Fruit fly (Drosophila melanogaster) whole organism, embryonic: ENCODE data around the gene Oscillin.
A peak's percentile ranks its signal among the peaks of the same experiment; 100 is the strongest.

ENCODE experiments used
- CG10321 ChIP-seq: fragments of 200-800 bp; sonication (Bioruptor generic); IDR thresholded peaks from 2 replicates; pipeline ENCODE4 v1.3.6; 2022; ENCODE audit warnings: missing biosample characterization, missing genetic modification characterization
- CG11093 ChIP-seq: fragments of 200-800 bp; sonication (Bioruptor generic); IDR thresholded peaks from 3 replicates; pipeline ENCODE4 v1.3.6; 2022; ENCODE audit warnings: missing biosample characterization, missing genetic modification characterization
- CG12942 ChIP-seq: fragments of 200-800 bp; sonication (Bioruptor generic); optimal IDR thresholded peaks from 3 replicates; lab custom pipeline; 2016; ENCODE audit warnings: missing biosample characterization, missing genetic modification characterization
- CG14860 ChIP-seq: fragments of 200-800 bp; sonication (Bioruptor generic); IDR thresholded peaks from 3 replicates; pipeline ENCODE4 v1.3.6; 2022; ENCODE audit warnings: missing biosample characterization, missing genetic modification characterization; ENCODE audit not compliant: partially characterized antibody
- CG1529 ChIP-seq: fragments of 200-800 bp; sonication (Bioruptor generic); optimal IDR thresholded peaks from 3 replicates; lab custom pipeline; 2018; ENCODE audit warnings: missing biosample characterization, missing genetic modification characterization
- CG17361 ChIP-seq: fragments of 200-800 bp; sonication (Bioruptor generic); IDR thresholded peaks from 3 replicates; pipeline ENCODE4 v1.3.6; 2022; ENCODE audit warnings: missing biosample characterization, missing genetic modification characterization
- CG18764 ChIP-seq: fragments of 200-800 bp; sonication (Bioruptor generic); optimal IDR thresholded peaks from 3 replicates; lab custom pipeline; 2016; ENCODE audit warnings: missing biosample characterization, missing genetic modification characterization
- CG2199 ChIP-seq: fragments of 200-800 bp; sonication (Bioruptor generic); IDR thresholded peaks from 3 replicates; pipeline ENCODE4 v1.3.6; 2022; ENCODE audit warnings: missing biosample characterization, missing genetic modification characterization
- CG2678 ChIP-seq: fragments of 200-800 bp; sonication (Bioruptor generic); optimal IDR thresholded peaks from 3 replicates; lab custom pipeline; 2019; ENCODE audit warnings: missing biosample characterization, mild to moderate bottlenecking, missing genetic modification characterization, moderate library complexity
- CG30431 ChIP-seq: fragments of 200-800 bp; sonication (Bioruptor generic); optimal IDR thresholded peaks from 2 replicates; lab custom pipeline; 2017; ENCODE audit warnings: missing biosample characterization, missing genetic modification characterization
- CG3065 ChIP-seq: fragments of 200-800 bp; sonication (Bioruptor generic); optimal IDR thresholded peaks from 2 replicates; lab custom pipeline; 2016; ENCODE audit warnings: missing biosample characterization, missing genetic modification characterization
- CG3281 ChIP-seq: fragments of 200-800 bp; sonication (Bioruptor generic); optimal IDR thresholded peaks from 3 replicates; lab custom pipeline; 2017; ENCODE audit warnings: missing biosample characterization, mild to moderate bottlenecking, missing genetic modification characterization
- CG33557 ChIP-seq: fragments of 200-800 bp; sonication (Bioruptor generic); optimal IDR thresholded peaks from 2 replicates; lab custom pipeline; 2019; ENCODE audit warnings: missing biosample characterization, mild to moderate bottlenecking, missing genetic modification characterization, moderate library complexity
- CG34376 ChIP-seq: fragments of 200-800 bp; sonication (Bioruptor generic); optimal IDR thresholded peaks from 2 replicates; lab custom pipeline; 2018; ENCODE audit warnings: missing biosample characterization, mild to moderate bottlenecking, missing genetic modification characterization
- CG3838 ChIP-seq: fragments of 200-800 bp; sonication (Bioruptor generic); optimal IDR thresholded peaks from 3 replicates; lab custom pipeline; 2016; ENCODE audit warnings: missing biosample characterization, missing genetic modification characterization
- CG5245 ChIP-seq: fragments of 200-800 bp; sonication (Bioruptor generic); optimal IDR thresholded peaks from 3 replicates; lab custom pipeline; 2016; ENCODE audit warnings: missing biosample characterization, missing genetic modification characterization
- CG8290 ChIP-seq, 3 experiments: fragments of 200-800 bp; sonication (Bioruptor generic); optimal IDR thresholded peaks; 2 replicates each; lab custom pipeline; 2016 to 2019; ENCODE audit warnings: missing biosample characterization in 3 of 3, missing genetic modification characterization in 3 of 3, mild to moderate bottlenecking in 2 of 3, moderate library complexity in 1 of 3
- CG9215 ChIP-seq: fragments of 200-800 bp; sonication (Bioruptor generic); IDR thresholded peaks from 2 replicates; pipeline ENCODE4 v1.3.6; 2022; ENCODE audit warnings: missing biosample characterization, missing genetic modification characterization
- CG9727 ChIP-seq: fragments of 200-800 bp; sonication (Bioruptor generic); optimal IDR thresholded peaks from 3 replicates; lab custom pipeline; 2017; ENCODE audit warnings: missing biosample characterization, mild to moderate bottlenecking, missing genetic modification characterization
- Fer2 ChIP-seq: fragments of 200-800 bp; sonication (Bioruptor generic); optimal IDR thresholded peaks from 2 replicates; lab custom pipeline; 2018; ENCODE audit warnings: missing biosample characterization, mild to moderate bottlenecking, missing genetic modification characterization, moderate library complexity
- GATAe ChIP-seq: fragments of 200-800 bp; sonication (Bioruptor generic); conservative IDR thresholded peaks from 2 replicates; pipeline ENCODE4 v1.3.6; 2022; ENCODE audit warnings: missing biosample characterization, missing genetic modification characterization
- HLHmδ ChIP-seq: fragments of 200-800 bp; sonication (Bioruptor generic); optimal IDR thresholded peaks from 2 replicates; lab custom pipeline; 2018; ENCODE audit warnings: missing biosample characterization, mild to moderate bottlenecking, missing genetic modification characterization, moderate library complexity
- HmgD ChIP-seq: fragments of 200-800 bp; sonication (Bioruptor generic); optimal IDR thresholded peaks from 3 replicates; lab custom pipeline; 2016; ENCODE audit warnings: missing biosample characterization, missing genetic modification characterization
- Hr39 ChIP-seq: fragments of >200 bp; optimal IDR thresholded peaks from 2 replicates; lab custom pipeline; 2017
- MBD-R2 ChIP-seq: fragments of 200-800 bp; sonication (Bioruptor generic); IDR thresholded peaks from 2 replicates; pipeline ENCODE4 v1.3.6; 2022; ENCODE audit warnings: missing biosample characterization, missing genetic modification characterization
- Myb ChIP-seq: fragments of 200-800 bp; sonication (Bioruptor generic); optimal IDR thresholded peaks from 2 replicates; lab custom pipeline; 2016; ENCODE audit warnings: missing biosample characterization, missing genetic modification characterization
- NC2α ChIP-seq: fragments of 200-800 bp; sonication (Bioruptor generic); optimal IDR thresholded peaks from 2 replicates; lab custom pipeline; 2016; ENCODE audit warnings: missing biosample characterization, missing genetic modification characterization
- NFAT ChIP-seq: fragments of 200-800 bp; sonication (Bioruptor generic); IDR thresholded peaks from 2 replicates; pipeline ENCODE4 v1.3.6; 2022; ENCODE audit warnings: missing biosample characterization, missing genetic modification characterization
- Neu2 ChIP-seq: fragments of 200-800 bp; sonication (Bioruptor generic); optimal IDR thresholded peaks from 3 replicates; lab custom pipeline; 2016; ENCODE audit warnings: missing biosample characterization, missing genetic modification characterization, borderline replicate concordance
- NfI ChIP-seq: fragments of 200-800 bp; sonication (Bioruptor generic); optimal IDR thresholded peaks from 3 replicates; lab custom pipeline; 2018; ENCODE audit warnings: missing biosample characterization, mild to moderate bottlenecking, missing genetic modification characterization, moderate library complexity
- Sry-δ ChIP-seq: fragments of 200-800 bp; sonication (Bioruptor generic); optimal IDR thresholded peaks from 2 replicates; lab custom pipeline; 2016; ENCODE audit warnings: missing biosample characterization, missing genetic modification characterization
- Stat92E ChIP-seq, 3 experiments: fragments of >200 bp in 2 of 3; fragments of 200-800 bp in 1 of 3; sonication (Bioruptor generic) in 1 of 3; optimal IDR thresholded peaks; 2 replicates each; lab custom pipeline; 2017 to 2019; ENCODE audit warnings: missing biosample characterization in 3 of 3, missing genetic modification characterization in 3 of 3, mild to moderate bottlenecking in 1 of 3, moderate library complexity in 1 of 3
- TFAM ChIP-seq: fragments of 200-800 bp; sonication (Bioruptor generic); optimal IDR thresholded peaks from 2 replicates; lab custom pipeline; 2017; ENCODE audit warnings: missing biosample characterization, missing genetic modification characterization, inconsistent platforms
- Usf ChIP-seq: fragments of 200-800 bp; sonication (Bioruptor generic); optimal IDR thresholded peaks from 2 replicates; lab custom pipeline; 2017; ENCODE audit warnings: missing genotype, missing biosample characterization, missing genetic modification characterization
- cad ChIP-seq: fragments of >200 bp; optimal IDR thresholded peaks from 2 replicates; lab custom pipeline; 2017; ENCODE audit warnings: missing biosample characterization, missing genetic modification characterization
- chm ChIP-seq: fragments of 200-800 bp; sonication (Bioruptor generic); IDR thresholded peaks from 2 replicates; pipeline ENCODE4 v1.3.6; 2022; ENCODE audit warnings: missing biosample characterization, missing genetic modification characterization
- cwo ChIP-seq: fragments of 200-800 bp; sonication (Bioruptor generic); optimal IDR thresholded peaks from 3 replicates; lab custom pipeline; 2017; ENCODE audit warnings: missing biosample characterization, missing genetic modification characterization, mild to moderate bottlenecking, moderate library complexity, missing genetic modification reagents
- dati ChIP-seq: fragments of 200-800 bp; sonication (Bioruptor generic); IDR thresholded peaks from 2 replicates; pipeline ENCODE4 v1.3.6; 2022; ENCODE audit warnings: missing biosample characterization, missing genetic modification characterization
- disco-r ChIP-seq: fragments of 200-800 bp; sonication (Bioruptor generic); optimal IDR thresholded peaks from 2 replicates; lab custom pipeline; 2016; ENCODE audit warnings: missing biosample characterization, missing genetic modification characterization
- dmrt99B ChIP-seq: fragments of 200-800 bp; sonication (Bioruptor generic); optimal IDR thresholded peaks from 2 replicates; lab custom pipeline; 2018; ENCODE audit warnings: missing biosample characterization, mild to moderate bottlenecking, missing genetic modification characterization, moderate library complexity
- gsb-n ChIP-seq: fragments of 200-800 bp; sonication (Bioruptor generic); optimal IDR thresholded peaks from 3 replicates; lab custom pipeline; 2018; ENCODE audit warnings: missing biosample characterization, mild to moderate bottlenecking, missing genetic modification characterization
- ind ChIP-seq: fragments of 200-800 bp; sonication (Bioruptor generic); optimal IDR thresholded peaks from 3 replicates; lab custom pipeline; 2016; ENCODE audit warnings: missing biosample characterization, missing genetic modification characterization
- kay ChIP-seq: fragments of 200-800 bp; sonication (Bioruptor generic); optimal IDR thresholded peaks from 2 replicates; lab custom pipeline; 2016; ENCODE audit warnings: missing biosample characterization, missing genetic modification characterization
- kni ChIP-seq: fragments of 200-800 bp; sonication (Bioruptor generic); optimal IDR thresholded peaks from 3 replicates; lab custom pipeline; 2017; ENCODE audit warnings: mild to moderate bottlenecking, missing biosample characterization, missing genetic modification reagents, missing genetic modification characterization
- lilli ChIP-seq: fragments of 200-800 bp; sonication (Bioruptor generic); optimal IDR thresholded peaks from 3 replicates; lab custom pipeline; 2016; ENCODE audit warnings: missing biosample characterization, missing genetic modification characterization
- pb ChIP-seq: fragments of 200-800 bp; sonication (Bioruptor generic); optimal IDR thresholded peaks from 3 replicates; lab custom pipeline; 2016; ENCODE audit warnings: missing biosample characterization, missing genetic modification characterization
- ro ChIP-seq: fragments of 200-800 bp; sonication (Bioruptor generic); IDR thresholded peaks from 2 replicates; pipeline ENCODE4 v1.3.6; 2022; ENCODE audit warnings: missing biosample characterization, missing genetic modification characterization
- sens-2 ChIP-seq: fragments of 200-800 bp; sonication (Bioruptor generic); IDR thresholded peaks from 2 replicates; pipeline ENCODE4 v1.3.6; 2022; ENCODE audit warnings: missing biosample characterization, missing genetic modification characterization
- so ChIP-seq: fragments of 200-800 bp; sonication (Bioruptor generic); IDR thresholded peaks from 3 replicates; pipeline ENCODE4 v1.3.6; 2022; ENCODE audit warnings: missing biosample characterization, missing genetic modification characterization
- usp ChIP-seq: fragments of >200 bp; optimal IDR thresholded peaks from 2 replicates; lab custom pipeline; 2017; ENCODE audit warnings: missing biosample characterization, missing genetic modification characterization
- wdn ChIP-seq: fragments of 200-800 bp; sonication (Bioruptor generic); IDR thresholded peaks from 2 replicates; pipeline ENCODE4 v1.3.6; 2022; ENCODE audit warnings: missing biosample characterization, missing genetic modification characterization
- zen ChIP-seq: fragments of 200-800 bp; sonication (Bioruptor generic); optimal IDR thresholded peaks from 3 replicates; lab custom pipeline; 2018; ENCODE audit warnings: missing biosample characterization, mild to moderate bottlenecking, missing genetic modification characterization, moderate library complexity
- zen2 ChIP-seq: fragments of 200-800 bp; sonication (Bioruptor generic); IDR thresholded peaks from 3 replicates; pipeline ENCODE4 v1.3.6; 2022; ENCODE audit warnings: missing biosample characterization, missing genetic modification characterization; ENCODE audit not compliant: partially characterized antibody

Gene Oscillin

DNA sequence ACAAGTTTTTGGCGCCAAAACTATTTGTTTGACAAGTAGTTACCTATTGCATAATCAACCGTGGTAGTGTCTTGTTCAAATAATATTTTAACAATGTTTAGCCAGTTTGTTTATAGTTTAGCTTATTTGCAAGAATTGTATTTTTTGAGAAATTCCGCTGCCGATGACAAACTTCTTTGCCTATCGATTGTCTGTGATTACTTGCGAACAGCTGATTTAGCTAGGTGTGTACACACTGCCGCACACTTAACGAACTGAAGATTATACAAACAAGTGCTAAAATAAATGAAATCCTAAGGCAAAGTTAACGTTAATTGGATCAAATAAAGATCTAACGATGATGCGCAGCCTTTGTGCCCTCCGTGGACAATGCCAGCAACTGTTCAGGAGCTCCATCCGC lies 20.1 kb upstream of the Oscillin start, which contains the start of gene Cox11 (continued):
- no peak for TF ChIP-seq CG11093 (GFP tag; lab: Robert Waterston, UW)
- TF ChIP-seq Stat92E (GFP tag; optimal IDR thresholded peaks at IDR 0.05; lab: Kevin White, UChicago), result no peak
- TF ChIP-seq Sry-δ, result peak; percentile 10
- TF ChIP-seq HLHmδ, result no peak
- no peak for TF ChIP-seq usp (GFP tag; lab: Kevin White, UChicago)
- TF ChIP-seq kay, result no peak
- no peak for TF ChIP-seq GATAe (GFP tag; lab: Robert Waterston, UW)
- no peak for TF ChIP-seq chm
- no peak for TF ChIP-seq NC2α
- TF ChIP-seq cad, result no peak
- TF ChIP-seq disco-r (GFP tag; lab: Kevin White, UChicago), result no peak
- no peak for TF ChIP-seq CG2678 (tag; lab: Kevin White, UChicago)
- peak; percentile 25 for TF ChIP-seq zen (tag; lab: Kevin White, UChicago)
- no peak for TF ChIP-seq CG1529 (GFP tag; lab: Kevin White, UChicago)
- no peak for TF ChIP-seq NfI (GFP tag; lab: Kevin White, UChicago)
- no peak for TF ChIP-seq TFAM (GFP tag; lab: Kevin White, UChicago)
- no peak for TF ChIP-seq CG10321 (GFP tag; lab: Robert Waterston, UW)
- no peak for TF ChIP-seq lilli
- TF ChIP-seq Hr39 (lab: Kevin White, UChicago), result no peak
- TF ChIP-seq CG3065 (GFP tag; lab: Kevin White, UChicago), result no peak
- TF ChIP-seq MBD-R2, result peak; percentile 74
- no peak for TF ChIP-seq pb (GFP tag; lab: Kevin White, UChicago)
- TF ChIP-seq Myb (GFP tag; lab: Kevin White, UChicago), result no peak
- no peak for TF ChIP-seq CG2199
- TF ChIP-seq so (GFP tag; lab: Robert Waterston, UW), result no peak
- TF ChIP-seq zen2 (GFP tag; lab: Robert Waterston, UW), result peak; percentile 49; the same call in 2 of the 3 replicates
- TF ChIP-seq Usf (GFP tag; lab: Kevin White, UChicago), result no peak
- no peak for TF ChIP-seq Fer2 (tag; lab: Kevin White, UChicago)
- TF ChIP-seq CG34376 (GFP tag; lab: Kevin White, UChicago), result no peak
- TF ChIP-seq NFAT, result no peak
- no peak for TF ChIP-seq kni (GFP tag; lab: Kevin White, UChicago)
- TF ChIP-seq CG3281 (GFP tag; lab: Kevin White, UChicago), result no peak
- no peak for TF ChIP-seq CG3838 (GFP tag; lab: Kevin White, UChicago)
- TF ChIP-seq CG12942 (GFP tag; lab: Kevin White, UChicago), result no peak
- TF ChIP-seq CG9215 (GFP tag; lab: Robert Waterston, UW), result no peak
- no peak for TF ChIP-seq CG8290 (GFP tag; optimal IDR thresholded peaks at IDR 0.05; lab: Kevin White, UChicago)
- no peak for TF ChIP-seq CG8290 (tag; optimal IDR thresholded peaks at IDR 0.05; lab: Kevin White, UChicago)
- TF ChIP-seq Neu2 (GFP tag; lab: Kevin White, UChicago), result no peak
- TF ChIP-seq CG9727, result no peak
- TF ChIP-seq gsb-n (tag; lab: Kevin White, UChicago), result no peak
- TF ChIP-seq HmgD, result no peak
- no peak for TF ChIP-seq CG18764 (GFP tag; lab: Kevin White, UChicago)
- no peak for TF ChIP-seq ro (GFP tag; lab: Robert Waterston, UW)
- TF ChIP-seq CG5245 (GFP tag; lab: Kevin White, UChicago), result no peak
- TF ChIP-seq wdn (GFP tag; lab: Robert Waterston, UW), result no peak
- no peak for TF ChIP-seq sens-2 (GFP tag; lab: Robert Waterston, UW)
- no peak for TF ChIP-seq CG17361 (GFP tag; lab: Robert Waterston, UW)
- no peak for TF ChIP-seq dati
- TF ChIP-seq CG14860 (GFP tag; lab: Robert Waterston, UW), result peak; percentile 51; the same call in 1 of the 3 replicates
- TF ChIP-seq dmrt99B (tag; lab: Kevin White, UChicago), result no peak
- no peak for TF ChIP-seq CG33557 (GFP tag; lab: Kevin White, UChicago)
- no peak for TF ChIP-seq CG30431 (GFP tag; lab: Kevin White, UChicago)
- no peak for TF ChIP-seq ind (GFP tag; lab: Kevin White, UChicago)
- TF ChIP-seq cwo (GFP tag; lab: Kevin White, UChicago), result no peak
